Worm (Caenorhabditis elegans) whole organism, young adult: ENCODE results near the gene dhs-18.

ENCODE experiments used
- B0336.3 ChIP-seq: fragments of 200-800 bp; sonication (Bioruptor generic); IDR thresholded peaks from 2 replicates; pipeline ENCODE4 v1.3.6; 2022; ENCODE audit warnings: missing genetic modification characterization, missing compliant biosample characterization
- C06A6.2 ChIP-seq: fragments of 200-800 bp; sonication (Bioruptor generic); conservative IDR thresholded peaks from 2 replicates; pipeline ENCODE4 v1.3.6; 2022; ENCODE audit warnings: missing genetic modification characterization, missing compliant biosample characterization
- C17E4.6 ChIP-seq: fragments of 200-800 bp; sonication (Bioruptor generic); IDR thresholded peaks from 2 replicates; pipeline ENCODE4 v1.3.6; 2022; ENCODE audit warnings: missing genetic modification reagents, missing genetic modification characterization, missing compliant biosample characterization
- D2030.7 ChIP-seq: fragments of 200-800 bp; sonication (Bioruptor generic); IDR thresholded peaks from 2 replicates; pipeline ENCODE4 v1.3.6; 2022; ENCODE audit warnings: missing genetic modification reagents, missing genetic modification characterization, missing compliant biosample characterization
- F37B4.10 ChIP-seq: fragments of 200-800 bp; sonication (Bioruptor generic); IDR thresholded peaks from 2 replicates; pipeline ENCODE4 v1.3.6; 2022; ENCODE audit warnings: missing genetic modification characterization, missing compliant biosample characterization
- F49E8.2 ChIP-seq: sonication (generic microtip); optimal IDR thresholded peaks from 3 replicates; lab custom pipeline; 2017; ENCODE audit warnings: missing genetic modification characterization, mild to moderate bottlenecking, missing compliant biosample characterization, antibody characterized with exemption, moderate library complexity; ENCODE audit not compliant: insufficient read depth
- F55B11.4 ChIP-seq: sonication (generic microtip); optimal IDR thresholded peaks from 2 replicates; lab custom pipeline; 2016; ENCODE audit warnings: missing compliant biosample characterization, missing genetic modification characterization, borderline replicate concordance; ENCODE audit not compliant: insufficient read depth
- K12H6.12 ChIP-seq: fragments of 200-800 bp; sonication (Bioruptor generic); optimal IDR thresholded peaks from 2 replicates; lab custom pipeline; 2018; ENCODE audit warnings: mild to moderate bottlenecking, missing genetic modification characterization, missing compliant biosample characterization
- T07F8.4 ChIP-seq: sonication (generic microtip); optimal IDR thresholded peaks from 2 replicates; lab custom pipeline; 2016; ENCODE audit warnings: mild to moderate bottlenecking, missing genetic modification characterization, moderate library complexity, missing compliant biosample characterization
- Y53G8AR.9 ChIP-seq: fragments of 200-800 bp; sonication (Bioruptor generic); conservative IDR thresholded peaks from 2 replicates; pipeline ENCODE4 v1.3.6; 2022; ENCODE audit warnings: missing genetic modification reagents, missing genetic modification characterization, missing compliant biosample characterization
- Y79H2A.3 ChIP-seq: fragments of 200-800 bp; sonication (Bioruptor generic); conservative IDR thresholded peaks from 2 replicates; pipeline ENCODE4 v1.3.6; 2022; ENCODE audit warnings: missing genetic modification reagents, missing genetic modification characterization, missing compliant biosample characterization
- Y95B8A.8 ChIP-seq: fragments of 200-800 bp; sonication (Bioruptor generic); IDR thresholded peaks from 2 replicates; pipeline ENCODE4 v1.3.6; 2022; ENCODE audit warnings: missing genetic modification reagents, missing genetic modification characterization, missing compliant biosample characterization
- aptf-2 ChIP-seq: fragments of 200-800 bp; sonication (Bioruptor generic); conservative IDR thresholded peaks from 2 replicates; pipeline ENCODE4 v1.3.6; 2022; ENCODE audit warnings: missing genetic modification reagents, missing genetic modification characterization, missing compliant biosample characterization
- aptf-3 ChIP-seq: fragments of 200-800 bp; sonication (Bioruptor generic); IDR thresholded peaks from 2 replicates; pipeline ENCODE4 v1.3.6; 2022; ENCODE audit warnings: missing genetic modification characterization, missing compliant biosample characterization
- atf-7 ChIP-seq: sonication (generic microtip); optimal IDR thresholded peaks from 2 replicates; lab custom pipeline; 2017; ENCODE audit warnings: mild to moderate bottlenecking, missing genetic modification characterization, missing compliant biosample characterization
- cebp-1 ChIP-seq, 2 experiments: fragments of 200-800 bp in 1 of 2; sonication (Bioruptor generic) in 1 of 2; sonication (generic microtip) in 1 of 2; IDR thresholded peaks in 1 of 2; optimal IDR thresholded peaks in 1 of 2; 2 replicates each; pipeline versions ENCODE4 v1.3.6 to Lab custom; 2017 to 2022; ENCODE audit warnings: missing compliant biosample characterization in 2 of 2, missing genetic modification characterization in 2 of 2, mild to moderate bottlenecking in 1 of 2, missing genetic modification reagents in 1 of 2, moderate library complexity in 1 of 2
- dpl-1 ChIP-seq: fragments of 150-350 bp; optimal IDR thresholded peaks from 2 replicates; lab custom pipeline; 2014; ENCODE audit warnings: missing biosample characterization, missing genetic modification reagents, missing genetic modification characterization
- efl-1 ChIP-seq: fragments of 150-350 bp; optimal IDR thresholded peaks from 2 replicates; lab custom pipeline; 2014; ENCODE audit warnings: missing biosample characterization, missing genetic modification reagents, missing genetic modification characterization
- egl-44 ChIP-seq: fragments of 200-800 bp; sonication (Bioruptor generic); IDR thresholded peaks from 2 replicates; pipeline ENCODE4 v1.3.6; 2022; ENCODE audit warnings: missing genetic modification reagents, missing genetic modification characterization, missing compliant biosample characterization
- fkh-3 ChIP-seq: sonication (generic microtip); optimal IDR thresholded peaks from 2 replicates; lab custom pipeline; 2016; ENCODE audit warnings: mild to moderate bottlenecking, missing genetic modification characterization, missing compliant biosample characterization
- hlh-12 ChIP-seq: sonication (generic microtip); optimal IDR thresholded peaks from 2 replicates; lab custom pipeline; 2016; ENCODE audit warnings: missing genetic modification characterization, missing compliant biosample characterization
- hmg-20 ChIP-seq: fragments of 200-800 bp; sonication (Bioruptor generic); IDR thresholded peaks from 2 replicates; pipeline ENCODE4 v1.3.6; 2022; ENCODE audit warnings: missing genetic modification reagents, missing genetic modification characterization, missing compliant biosample characterization
- lin-26 ChIP-seq: fragments of 200-800 bp; sonication (Bioruptor generic); IDR thresholded peaks from 2 replicates; pipeline ENCODE4 v1.3.6; 2022; ENCODE audit warnings: missing genetic modification reagents, missing genetic modification characterization, missing compliant biosample characterization
- lin-40 ChIP-seq: sonication (generic microtip); optimal IDR thresholded peaks from 2 replicates; lab custom pipeline; 2016; ENCODE audit warnings: missing genetic modification characterization, mild to moderate bottlenecking, missing compliant biosample characterization, missing genotype, missing genetic modification reagents
- madf-6 ChIP-seq: fragments of 200-800 bp; sonication (Bioruptor generic); IDR thresholded peaks from 2 replicates; pipeline ENCODE4 v1.3.6; 2022; ENCODE audit warnings: missing genetic modification reagents, missing genetic modification characterization, missing compliant biosample characterization
- mes-4 ChIP-seq: sonication (generic microtip); optimal IDR thresholded peaks from 2 replicates; lab custom pipeline; 2016; ENCODE audit warnings: missing genotype, missing genetic modification characterization, missing compliant biosample characterization
- nhr-179 ChIP-seq: sonication (generic microtip); optimal IDR thresholded peaks from 2 replicates; lab custom pipeline; 2016; ENCODE audit warnings: mild to moderate bottlenecking, missing genetic modification characterization, missing compliant biosample characterization
- nhr-27 ChIP-seq: fragments of 200-800 bp; sonication (Bioruptor generic); optimal IDR thresholded peaks from 2 replicates; lab custom pipeline; 2018; ENCODE audit warnings: mild to moderate bottlenecking, missing genetic modification characterization, moderate library complexity, missing compliant biosample characterization
- nhr-80 ChIP-seq: sonication (generic microtip); optimal IDR thresholded peaks from 2 replicates; lab custom pipeline; 2016; ENCODE audit warnings: missing genetic modification characterization, missing compliant biosample characterization
- sdz-38 ChIP-seq: sonication (generic microtip); optimal IDR thresholded peaks from 2 replicates; lab custom pipeline; 2016; ENCODE audit warnings: missing genotype, missing genetic modification characterization, missing compliant biosample characterization
- tbx-9 ChIP-seq: sonication (generic microtip); optimal IDR thresholded peaks from 2 replicates; lab custom pipeline; 2016; ENCODE audit warnings: borderline replicate concordance, missing genetic modification characterization, inconsistent platforms, missing compliant biosample characterization
- unc-130 ChIP-seq: sonication (generic microtip); optimal IDR thresholded peaks from 2 replicates; lab custom pipeline; 2016; ENCODE audit warnings: missing genetic modification reagents, missing genetic modification characterization, missing compliant biosample characterization
- xnd-1 ChIP-seq: sonication (generic microtip); optimal IDR thresholded peaks from 2 replicates; lab custom pipeline; 2016; ENCODE audit warnings: missing genotype, missing genetic modification reagents, missing genetic modification characterization, missing compliant biosample characterization
- ztf-26 ChIP-seq: sonication (generic microtip); optimal IDR thresholded peaks from 2 replicates; lab custom pipeline; 2017; ENCODE audit warnings: missing genetic modification characterization, missing compliant biosample characterization

Gene dhs-18

DNA sequence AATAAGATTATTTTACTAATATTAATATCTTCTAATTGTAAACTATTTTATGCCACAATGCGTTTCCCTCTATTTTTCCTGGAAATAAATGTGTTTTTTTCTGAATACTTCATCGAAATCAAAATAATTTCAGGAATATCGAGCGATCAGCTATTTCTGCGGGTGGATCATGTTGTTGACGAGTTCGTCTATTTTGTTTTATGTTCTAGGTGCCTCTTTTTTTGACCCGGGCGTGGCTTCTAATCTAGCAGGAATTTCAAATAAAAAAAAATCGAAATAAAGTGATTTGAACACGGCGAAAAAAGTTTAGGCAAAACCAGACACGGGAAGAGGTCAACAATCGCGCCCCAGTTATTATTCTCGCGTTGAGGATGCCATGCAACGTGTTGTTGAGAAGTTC lies 5.3 kb upstream of the dhs-18 start, which contains the start of gene T04C12.33:
T04C12.33 (plus strand) TSS at position 301 of the 400 bp plus-strand sequence.
- TF ChIP-seq C17E4.6 (GFP tag; lab: Robert Waterston, UW) = no peak
- TF ChIP-seq Y79H2A.3 (GFP tag; lab: Robert Waterston, UW) = no peak
- TF ChIP-seq cebp-1 (GFP tag; IDR thresholded peaks at IDR 0.05; lab: Robert Waterston, UW) = no peak
- TF ChIP-seq cebp-1 (tag; optimal IDR thresholded peaks at IDR 0.05; lab: Kevin White, UChicago) = no peak
- TF ChIP-seq atf-7 = no peak
- TF ChIP-seq hmg-20 (GFP tag; lab: Robert Waterston, UW) = no peak
- no peak for TF ChIP-seq lin-40 (tag; lab: Kevin White, UChicago)
- no peak for TF ChIP-seq lin-26
- no peak for TF ChIP-seq nhr-179
- no peak for TF ChIP-seq efl-1 (GFP tag; lab: Kevin White, UChicago)
- TF ChIP-seq F37B4.10 (GFP tag; lab: Robert Waterston, UW) = no peak
- TF ChIP-seq Y95B8A.8 (GFP tag; lab: Robert Waterston, UW) = no peak
- no peak for TF ChIP-seq dpl-1 (GFP tag; lab: Kevin White, UChicago)
- TF ChIP-seq F55B11.4 (tag; lab: Kevin White, UChicago) = no peak
- no peak for TF ChIP-seq B0336.3
- TF ChIP-seq K12H6.12 = no peak

DNA sequence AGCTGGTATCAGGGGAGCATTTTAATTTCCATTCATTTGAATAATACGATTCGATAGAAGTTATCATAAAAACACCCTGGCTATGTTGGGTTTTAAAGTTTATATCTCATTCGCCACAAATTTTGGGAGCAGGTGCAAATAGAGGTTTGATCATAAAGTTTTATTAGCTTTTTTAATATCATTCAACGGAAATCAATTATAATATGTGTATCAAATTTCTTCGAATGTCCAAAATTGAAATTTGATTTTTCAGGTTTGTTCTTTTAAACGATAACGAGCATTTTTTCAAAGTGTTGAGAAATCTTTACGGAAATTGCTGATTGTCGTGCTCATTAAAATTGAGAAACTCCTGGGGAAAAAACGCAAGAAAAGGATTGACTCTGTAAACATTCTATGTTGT lies 2.0 kb upstream of the dhs-18 start, which contains the start of gene srh-74:
srh-74 (minus strand) TSS at position 101 of the 400 bp plus-strand sequence.
- TF ChIP-seq aptf-3 (GFP tag; lab: Robert Waterston, UW) (no peak), hlh-12 (tag; lab: Kevin White, UChicago) (no peak)
- TF ChIP-seq, all 124 proteins: peak for 0

DNA sequence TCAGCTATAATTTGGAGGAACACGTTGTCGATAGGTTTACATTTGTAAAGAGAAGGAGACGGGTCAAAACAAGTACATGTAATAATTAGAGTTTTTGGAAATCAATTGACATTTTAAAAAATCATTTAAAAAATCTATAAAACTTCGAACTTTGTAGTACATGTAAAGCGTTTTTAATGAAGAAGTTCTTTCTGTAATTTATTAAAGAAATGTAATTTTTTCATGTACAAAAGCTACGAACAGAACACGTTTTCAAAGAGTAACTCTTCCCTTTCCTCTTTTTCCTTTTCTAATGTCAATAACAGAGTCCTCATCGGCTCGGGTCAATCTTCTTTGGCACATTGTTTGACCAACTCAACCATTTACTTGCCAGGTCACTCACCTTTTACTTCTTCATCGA lies 2.9 kb downstream of the dhs-18 start, which contains the start of gene C45B11.6:
C45B11.6 (plus strand) TSS at position 301 of the 400 bp plus-strand sequence.
- TF ChIP-seq nhr-27 (tag; lab: Kevin White, UChicago) (no peak), unc-130 (GFP tag; lab: Kevin White, UChicago) (no peak), mes-4 (tag; lab: Kevin White, UChicago) (no peak), fkh-3 (tag; lab: Kevin White, UChicago) (no peak), Y53G8AR.9 (GFP tag; lab: Robert Waterston, UW) (no peak), aptf-3 (GFP tag; lab: Robert Waterston, UW) (no peak), xnd-1 (no peak), egl-44 (no peak), F49E8.2 (tag; lab: Kevin White, UChicago) (no peak), lin-40 (tag; lab: Kevin White, UChicago) (no peak), D2030.7 (GFP tag; lab: Robert Waterston, UW) (no peak), tbx-9 (tag; lab: Kevin White, UChicago) (no peak), T07F8.4 (tag; lab: Kevin White, UChicago) (no peak), C06A6.2 (GFP tag; lab: Robert Waterston, UW) (no peak), ztf-26 (tag; lab: Kevin White, UChicago) (no peak), aptf-2 (no peak), madf-6 (GFP tag; lab: Robert Waterston, UW) (no peak)

DNA sequence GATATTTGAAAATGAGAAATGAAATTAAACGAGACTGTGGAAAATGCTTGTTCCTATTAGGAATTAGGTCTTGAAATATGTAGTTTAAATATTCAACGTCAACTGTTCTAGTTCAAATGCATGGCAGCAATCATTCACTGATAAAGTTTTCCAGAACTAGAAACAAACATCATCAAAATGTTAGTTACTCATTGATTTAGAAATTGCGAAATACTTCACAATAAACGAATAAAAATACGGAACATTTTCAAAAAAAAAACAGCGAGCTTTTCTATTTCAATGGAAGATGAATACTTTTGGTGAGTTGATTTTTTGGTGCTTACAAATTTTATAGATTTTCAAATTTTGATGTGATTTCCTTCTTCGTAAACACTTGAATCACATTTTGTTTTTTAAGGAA lies 4.1 kb downstream of the dhs-18 start, which contains the start of gene C45B11.2:
C45B11.2 (plus strand) TSS at position 173 of the 400 bp plus-strand sequence.
- TF ChIP-seq nhr-80 (peak; percentile 7), cebp-1 (GFP tag; IDR thresholded peaks at IDR 0.05; lab: Robert Waterston, UW) (0 out of 2 replicates have a peak, but pooled peaks have one; percentile 35), cebp-1 (tag; optimal IDR thresholded peaks at IDR 0.05; lab: Kevin White, UChicago) (peak; percentile 83), sdz-38 (no peak)
